Worm (Caenorhabditis elegans) whole organism, L1 larva: Measurements from ENCODE around the gene arrd-3.

Experiments
- Y116A8C.19 ChIP-seq: sonication (generic microtip); optimal IDR thresholded peaks from 2 replicates; lab custom pipeline; 2016; ENCODE audit warnings: missing compliant biosample characterization, missing genetic modification characterization, borderline replicate concordance
- ets-5 ChIP-seq: fragments of 200-800 bp; sonication (Bioruptor generic); IDR thresholded peaks from 2 replicates; pipeline ENCODE4 v1.3.6; 2022; ENCODE audit warnings: missing genetic modification characterization, missing compliant biosample characterization
- lin-13 ChIP-seq: fragments of 150-350 bp; optimal IDR thresholded peaks from 2 replicates; lab custom pipeline; 2014; ENCODE audit warnings: missing biosample characterization, missing genetic modification reagents, missing genetic modification characterization
- nhr-12 ChIP-seq: sonication (generic microtip); optimal IDR thresholded peaks from 2 replicates; lab custom pipeline; 2017; ENCODE audit warnings: missing biosample characterization, missing genetic modification characterization
- nhr-76 ChIP-seq: sonication (generic microtip); optimal IDR thresholded peaks from 2 replicates; lab custom pipeline; 2017; ENCODE audit warnings: missing biosample characterization, missing genetic modification characterization
- nhr-84 ChIP-seq: sonication (generic microtip); optimal IDR thresholded peaks from 2 replicates; lab custom pipeline; 2017; ENCODE audit warnings: missing biosample characterization, missing genetic modification characterization
- rnt-1 ChIP-seq: sonication (generic microtip); optimal IDR thresholded peaks from 2 replicates; lab custom pipeline; 2016; ENCODE audit warnings: mild to moderate bottlenecking, missing genetic modification characterization, moderate library complexity, missing compliant biosample characterization
- snpc-4 ChIP-seq: fragments of 150-350 bp; optimal IDR thresholded peaks from 2 replicates; lab custom pipeline; 2014; ENCODE audit warnings: missing biosample characterization, missing genetic modification characterization
- tlp-1 ChIP-seq: fragments of 150-350 bp; optimal IDR thresholded peaks from 2 replicates; lab custom pipeline; 2014; ENCODE audit warnings: missing biosample characterization, missing genetic modification characterization

DNA sequence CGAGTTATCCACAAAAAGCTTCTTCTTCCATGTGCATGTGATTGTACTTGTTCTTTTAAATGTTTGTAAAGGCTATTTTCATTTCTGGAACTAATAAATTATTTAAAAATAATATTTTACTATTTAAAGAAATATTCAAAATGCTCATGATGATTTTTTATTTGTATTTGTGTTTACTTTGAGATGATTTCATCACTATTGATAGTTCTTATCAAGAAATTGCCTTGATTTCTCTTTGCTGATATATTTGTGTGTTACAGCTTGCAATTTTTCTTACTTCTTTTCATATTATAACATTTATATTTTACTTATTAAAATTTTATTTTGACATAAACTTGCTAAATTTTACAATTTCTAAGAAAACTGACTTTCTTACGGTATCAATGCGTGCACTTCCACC is 34.2 kb upstream of the arrd-3 start:
- TF ChIP-seq nhr-76 (tag; lab: Kevin White, UChicago) (no peak), lin-13 (GFP tag; lab: Kevin White, UChicago) (no peak), nhr-84 (tag; lab: Kevin White, UChicago) (no peak), ets-5 (GFP tag; lab: Robert Waterston, UW) (no peak), tlp-1 (tag; lab: Kevin White, UChicago) (no peak), snpc-4 (tag; lab: Kevin White, UChicago) (no peak), nhr-12 (tag; lab: Kevin White, UChicago) (no peak), rnt-1 (tag; lab: Kevin White, UChicago) (no peak), Y116A8C.19 (tag; lab: Kevin White, UChicago) (no peak)
